Fruit fly (Drosophila melanogaster) whole organism, prepupa: ENCODE data around the gene CG8500.

ENCODE experiments used
- Blimp-1 ChIP-seq: fragments of 200-800 bp; sonication (Bioruptor generic); optimal IDR thresholded peaks from 3 replicates; lab custom pipeline; 2017; ENCODE audit warnings: missing biosample characterization, missing genetic modification characterization, mild to moderate bottlenecking, moderate library complexity, missing genetic modification reagents
- CG11902 ChIP-seq: fragments of 200-800 bp; sonication (Bioruptor generic); optimal IDR thresholded peaks from 3 replicates; lab custom pipeline; 2016; ENCODE audit warnings: missing biosample characterization, missing genetic modification characterization
- CG8632 ChIP-seq: fragments of 200-800 bp; sonication (Bioruptor generic); optimal IDR thresholded peaks from 3 replicates; lab custom pipeline; 2016; ENCODE audit warnings: missing biosample characterization, missing genetic modification characterization
- Eip93F ChIP-seq: fragments of 200-800 bp; sonication (Bioruptor generic); optimal IDR thresholded peaks from 2 replicates; lab custom pipeline; 2016; ENCODE audit warnings: missing biosample characterization, mild to moderate bottlenecking, missing genetic modification characterization
- Lpt ChIP-seq: fragments of 200-800 bp; sonication (Bioruptor generic); optimal IDR thresholded peaks from 3 replicates; lab custom pipeline; 2016; ENCODE audit warnings: missing biosample characterization, missing genetic modification characterization
- Sox15 ChIP-seq: fragments of 200-800 bp; sonication (Bioruptor generic); optimal IDR thresholded peaks from 3 replicates; lab custom pipeline; 2016; ENCODE audit warnings: missing biosample characterization, missing genetic modification characterization
- cyc ChIP-seq: fragments of 200-800 bp; sonication (Bioruptor generic); optimal IDR thresholded peaks from 3 replicates; lab custom pipeline; 2016; ENCODE audit warnings: missing biosample characterization, missing genetic modification characterization
- dac ChIP-seq: fragments of 200-800 bp; sonication (Bioruptor generic); optimal IDR thresholded peaks from 2 replicates; lab custom pipeline; 2017; ENCODE audit warnings: missing biosample characterization, mild to moderate bottlenecking, missing genetic modification characterization
- fd85E ChIP-seq: fragments of 200-800 bp; sonication (Bioruptor generic); optimal IDR thresholded peaks from 3 replicates; lab custom pipeline; 2016; ENCODE audit warnings: missing biosample characterization, missing genetic modification characterization
- lz ChIP-seq: fragments of 200-800 bp; sonication (Bioruptor generic); optimal IDR thresholded peaks from 3 replicates; lab custom pipeline; 2016; ENCODE audit warnings: missing biosample characterization, missing genetic modification characterization
- net ChIP-seq: fragments of 200-800 bp; sonication (Bioruptor generic); optimal IDR thresholded peaks from 3 replicates; lab custom pipeline; 2016; ENCODE audit warnings: missing biosample characterization, missing genetic modification characterization
- vri ChIP-seq: fragments of 200-800 bp; sonication (Bioruptor generic); optimal IDR thresholded peaks from 3 replicates; lab custom pipeline; 2016; ENCODE audit warnings: missing biosample characterization, mild to moderate bottlenecking, missing genetic modification characterization

- no peak for TF ChIP-seq fd85E (GFP tag; lab: Kevin White, UChicago)
- no peak for TF ChIP-seq Blimp-1 (GFP tag; lab: Kevin White, UChicago)
- no peak for TF ChIP-seq dac (GFP tag; lab: Kevin White, UChicago)
- TF ChIP-seq lz = no peak
- no peak for TF ChIP-seq Eip93F (GFP tag; lab: Kevin White, UChicago)
- TF ChIP-seq net = no peak
- TF ChIP-seq cyc (GFP tag; lab: Kevin White, UChicago) = no peak
- no peak for TF ChIP-seq Sox15 (GFP tag; lab: Kevin White, UChicago)
- TF ChIP-seq vri (GFP tag; lab: Kevin White, UChicago) = no peak
- TF ChIP-seq CG8632 (GFP tag; lab: Kevin White, UChicago) = no peak
- no peak for TF ChIP-seq Lpt (GFP tag; lab: Kevin White, UChicago)
- no peak for TF ChIP-seq CG11902 (GFP tag; lab: Kevin White, UChicago)
Observed at dm6 chr3R:9743217-9743616, 41.2 kb upstream of the CG8500 start, which contains the start of gene CG31415.
